Worm (Caenorhabditis elegans) whole organism, L3 larva: ENCODE data around the gene F45F2.10.

ENCODE experiments used
- ceh-16 ChIP-seq: sonication (generic microtip); optimal IDR thresholded peaks from 2 replicates; lab custom pipeline; 2017; ENCODE audit warnings: missing biosample characterization, missing genetic modification characterization
- egl-27 ChIP-seq: sonication (generic microtip); optimal IDR thresholded peaks from 4 replicates; lab custom pipeline; 2017; ENCODE audit warnings: missing biosample characterization, missing genetic modification reagents, missing genetic modification characterization
- elt-1 ChIP-seq: fragments of 150-350 bp; optimal IDR thresholded peaks from 2 replicates; lab custom pipeline; 2014; ENCODE audit warnings: missing biosample characterization, missing genetic modification characterization
- lin-39 ChIP-seq: fragments of 150-350 bp; optimal IDR thresholded peaks from 2 replicates; lab custom pipeline; 2018; ENCODE audit warnings: missing biosample characterization, missing genetic modification reagents, missing genetic modification characterization
- nhr-28 ChIP-seq: fragments of 150-350 bp; optimal IDR thresholded peaks from 2 replicates; lab custom pipeline; 2014; ENCODE audit warnings: missing biosample characterization, missing genetic modification characterization
- pha-4 ChIP-seq: fragments of 150-350 bp; optimal IDR thresholded peaks from 2 replicates; lab custom pipeline; 2014; ENCODE audit warnings: missing biosample characterization, missing genetic modification reagents, missing genetic modification characterization
- unc-62 ChIP-seq: fragments of 150-350 bp; sonication (generic microtip); optimal IDR thresholded peaks from 4 replicates; lab custom pipeline; 2014; ENCODE audit warnings: missing biosample characterization, missing genetic modification reagents, missing genetic modification characterization
- ztf-11 ChIP-seq: fragments of 150-350 bp; optimal IDR thresholded peaks from 2 replicates; lab custom pipeline; 2014; ENCODE audit warnings: missing biosample characterization, missing genetic modification characterization

- TF ChIP-seq elt-1 (no peak), pha-4 (no peak), ztf-11 (tag; lab: Kevin White, UChicago) (no peak), egl-27 (tag; lab: Kevin White, UChicago) (no peak), ceh-16 (no peak), nhr-28 (tag; lab: Kevin White, UChicago) (no peak), unc-62 (GFP tag; lab: Kevin White, UChicago) (no peak), lin-39 (tag; lab: Kevin White, UChicago) (no peak)
These were observed 53.3 kb downstream of the F45F2.10 start, which contains the start of gene mrps-2 for ce11 chrV:8465386-8465785.
